1 fruit fly cellular context compared by ENCODE assay signal in genomic region chrX:9355193-9355995, dm6.
TF ChIP-seq lines count a peak whose summit lies in the region.

No protein-coding gene starts in this region.

TF ChIP-seq in whole organism, embryonic, 481 proteins besides CTCF, POLR2A, EP300 and RAD21 (continued from another document):
- TF ChIP-seq CG17385 (GFP tag; optimal IDR thresholded peaks at IDR 0.05; lab: Kevin White, UChicago) (peak; percentile 96), CG11093 (GFP tag; IDR thresholded peaks at IDR 0.05; lab: Robert Waterston, UW) (no peak), fd96Cb (tag; optimal IDR thresholded peaks at IDR 0.05; lab: Kevin White, UChicago) (peak; percentile 7), CG6654 (GFP tag; optimal IDR thresholded peaks at IDR 0.05; lab: Kevin White, UChicago) (no peak), sd (tag; optimal IDR thresholded peaks at IDR 0.05; lab: Kevin White, UChicago) (peak; percentile 23), crol (GFP tag; IDR thresholded peaks at IDR 0.05; lab: Robert Waterston, UW) (peak; percentile 82), ase (GFP tag; IDR thresholded peaks at IDR 0.05; lab: Robert Waterston, UW) (no peak), Sox100B (GFP tag; optimal IDR thresholded peaks at IDR 0.05; lab: Kevin White, UChicago) (peak; percentile 13), ham (GFP tag; IDR thresholded peaks at IDR 0.05; lab: Robert Waterston, UW) (no peak), CG17912 (GFP tag; optimal IDR thresholded peaks at IDR 0.05; lab: Kevin White, UChicago) (no peak), zf30C (GFP tag; optimal IDR thresholded peaks at IDR 0.05; lab: Kevin White, UChicago) (no peak), Adf1 (GFP tag; IDR thresholded peaks at IDR 0.05; lab: Robert Waterston, UW) (0 out of 2 replicates have a peak, but pooled peaks have one; percentile 14), trem (tag; optimal IDR thresholded peaks at IDR 0.05; lab: Kevin White, UChicago) (no peak), CG34422 (GFP tag; IDR thresholded peaks at IDR 0.05; lab: Robert Waterston, UW) (0 out of 3 replicates have a peak, but pooled peaks have one; percentile 27), CG9932 (GFP tag; IDR thresholded peaks at IDR 0.05; lab: Robert Waterston, UW) (peak; percentile 30; the same call in 1 of the 2 replicates), CG11504 (tag; optimal IDR thresholded peaks at IDR 0.05; lab: Kevin White, UChicago) (no peak), pros (GFP tag; optimal IDR thresholded peaks at IDR 0.05; lab: Kevin White, UChicago) (peak; percentile 18), bcd (GFP tag; optimal IDR thresholded peaks at IDR 0.05; lab: Kevin White, UChicago) (no peak), Dbx (GFP tag; IDR thresholded peaks at IDR 0.05; lab: Robert Waterston, UW) (peak; percentile 60; the same call in 1 of the 3 replicates), pum (GFP tag; optimal IDR thresholded peaks at IDR 0.05; lab: Kevin White, UChicago) (no peak), Optix (GFP tag; IDR thresholded peaks at IDR 0.05; lab: Robert Waterston, UW) (no peak), CG15601 (tag; optimal IDR thresholded peaks at IDR 0.05; lab: Kevin White, UChicago) (no peak), BtbVII (GFP tag; optimal IDR thresholded peaks at IDR 0.05; lab: Kevin White, UChicago) (peak; percentile 57), nerfin-2 (GFP tag; IDR thresholded peaks at IDR 0.05; lab: Robert Waterston, UW; ENCODE audit: partially characterized antibody) (no peak), CG6813 (GFP tag; optimal IDR thresholded peaks at IDR 0.05; lab: Kevin White, UChicago) (no peak), Scr (GFP tag; IDR thresholded peaks at IDR 0.05; lab: Robert Waterston, UW; ENCODE audit: partially characterized antibody) (no peak), Trl (optimal IDR thresholded peaks at IDR 0.05; lab: Kevin White, UChicago) (peak in 1 of 2 experiments; percentile 46), Trl (GFP tag; optimal IDR thresholded peaks at IDR 0.05; lab: Kevin White, UChicago) (no peak), CG1792 (GFP tag; optimal IDR thresholded peaks at IDR 0.05; lab: Kevin White, UChicago) (no peak), ro (GFP tag; IDR thresholded peaks at IDR 0.05; lab: Robert Waterston, UW) (no peak), CrebB (tag; optimal IDR thresholded peaks at IDR 0.05; lab: Kevin White, UChicago) (no peak), H2.0 (GFP tag; IDR thresholded peaks at IDR 0.05; lab: Robert Waterston, UW) (no peak), gem (tag; optimal IDR thresholded peaks at IDR 0.05; lab: Kevin White, UChicago) (peak; percentile 15), vvl (GFP tag; IDR thresholded peaks at IDR 0.05; lab: Robert Waterston, UW) (peak; percentile 39; the same call in 1 of the 2 replicates), CG3163 (GFP tag; optimal IDR thresholded peaks at IDR 0.05; lab: Kevin White, UChicago) (peak; percentile 2), Lim3 (GFP tag; IDR thresholded peaks at IDR 0.05; lab: Robert Waterston, UW) (no peak), nom (GFP tag; optimal IDR thresholded peaks at IDR 0.05; lab: Kevin White, UChicago) (peak; percentile 70), unpg (GFP tag; optimal IDR thresholded peaks at IDR 0.05; lab: Kevin White, UChicago) (peak; percentile 1), Drgx (GFP tag; IDR thresholded peaks at IDR 0.05; lab: Robert Waterston, UW) (peak; percentile 24; the same call in 1 of the 2 replicates), Meics (GFP tag; optimal IDR thresholded peaks at IDR 0.05; lab: Kevin White, UChicago) (peak; percentile 15), Asciz (GFP tag; optimal IDR thresholded peaks at IDR 0.05; lab: Kevin White, UChicago) (peak; percentile 31), p53 (GFP tag; optimal IDR thresholded peaks at IDR 0.05; lab: Kevin White, UChicago) (no peak), CG11723 (GFP tag; optimal IDR thresholded peaks at IDR 0.05; lab: Kevin White, UChicago) (no peak)
